Fruit fly (Drosophila melanogaster) whole organism, embryonic: ENCODE data around the gene pygo.

Experiments used
- Blimp-1 ChIP-seq: fragments of 200-800 bp; sonication (Bioruptor generic); optimal IDR thresholded peaks from 3 replicates; lab custom pipeline; 2018; ENCODE audit warnings: missing biosample characterization, missing genetic modification characterization, mild to moderate bottlenecking, moderate library complexity, missing genetic modification reagents
- CG12769 ChIP-seq: fragments of 200-800 bp; sonication (Bioruptor generic); optimal IDR thresholded peaks from 2 replicates; lab custom pipeline; 2019; ENCODE audit warnings: missing biosample characterization, mild to moderate bottlenecking, missing genetic modification characterization, moderate library complexity
- CG16863 ChIP-seq: fragments of 200-800 bp; sonication (Bioruptor generic); optimal IDR thresholded peaks from 3 replicates; lab custom pipeline; 2016; ENCODE audit warnings: missing biosample characterization, missing genetic modification characterization
- CG6654 ChIP-seq: fragments of 200-800 bp; sonication (Bioruptor generic); optimal IDR thresholded peaks from 2 replicates; lab custom pipeline; 2017; ENCODE audit warnings: missing biosample characterization, mild to moderate bottlenecking, missing genetic modification characterization
- Deaf1 ChIP-seq: fragments of 200-800 bp; optimal IDR thresholded peaks from 3 replicates; lab custom pipeline; 2019; ENCODE audit warnings: missing biosample characterization, mild to moderate bottlenecking, missing genetic modification characterization, moderate library complexity
- Eip74EF ChIP-seq, 2 experiments: fragments of 200-800 bp in 1 of 2; fragments of >200 bp in 1 of 2; sonication (Bioruptor generic) in 1 of 2; optimal IDR thresholded peaks; 2 replicates each; lab custom pipeline; 2017 to 2019; ENCODE audit warnings: missing biosample characterization in 2 of 2, missing genetic modification characterization in 2 of 2, mild to moderate bottlenecking in 1 of 2, moderate library complexity in 1 of 2
- Ravus ChIP-seq: fragments of 200-800 bp; sonication (Bioruptor generic); IDR thresholded peaks from 2 replicates; pipeline ENCODE4 v1.3.6; 2022; ENCODE audit warnings: missing biosample characterization, missing genetic modification characterization
- cad ChIP-seq: fragments of >200 bp; optimal IDR thresholded peaks from 2 replicates; lab custom pipeline; 2017; ENCODE audit warnings: missing biosample characterization, missing genetic modification characterization
- grn ChIP-seq: fragments of 200-800 bp; sonication (Bioruptor generic); optimal IDR thresholded peaks from 3 replicates; lab custom pipeline; 2017; ENCODE audit warnings: missing biosample characterization, missing genetic modification characterization
- kni ChIP-seq: fragments of 200-800 bp; sonication (Bioruptor generic); optimal IDR thresholded peaks from 3 replicates; lab custom pipeline; 2017; ENCODE audit warnings: mild to moderate bottlenecking, missing biosample characterization, missing genetic modification reagents, missing genetic modification characterization
- oc ChIP-seq: fragments of 200-800 bp; sonication (Bioruptor generic); optimal IDR thresholded peaks from 2 replicates; lab custom pipeline; 2018; ENCODE audit warnings: missing biosample characterization, mild to moderate bottlenecking, missing genetic modification characterization, moderate library complexity
- prd ChIP-seq, 3 experiments: fragments of >200 bp in 2 of 3; fragments of 200-800 bp in 1 of 3; sonication (Bioruptor generic) in 1 of 3; optimal IDR thresholded peaks in 2 of 3; IDR thresholded peaks in 1 of 3; 2 replicates in 2 of 3; 3 replicates in 1 of 3; pipeline versions ENCODE4 v1.3.6 to Lab custom; 2017 to 2022; ENCODE audit warnings: missing biosample characterization in 1 of 3, missing genetic modification characterization in 1 of 3
- zen ChIP-seq: fragments of 200-800 bp; sonication (Bioruptor generic); optimal IDR thresholded peaks from 3 replicates; lab custom pipeline; 2018; ENCODE audit warnings: missing biosample characterization, mild to moderate bottlenecking, missing genetic modification characterization, moderate library complexity

Gene pygo

DNA sequence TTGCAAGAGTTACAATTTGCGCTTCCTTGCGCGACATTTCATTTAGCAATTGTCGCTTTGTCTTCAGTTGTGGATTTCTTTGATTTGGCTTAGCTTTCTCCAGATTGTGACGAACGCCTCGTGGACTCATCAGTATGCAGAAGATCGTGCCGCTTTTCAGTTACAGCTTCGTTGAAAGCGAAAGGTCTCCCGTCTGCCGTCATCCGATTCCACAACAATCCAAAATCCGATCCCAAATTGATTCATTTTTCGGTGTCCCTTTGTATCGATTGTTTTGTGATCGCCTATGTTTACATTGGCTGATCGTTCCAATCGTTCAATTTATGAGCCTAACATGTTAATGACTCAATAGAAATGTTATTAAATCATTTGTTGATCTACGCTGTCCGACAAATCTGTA lies 38.6 kb downstream of the pygo start:
- TF ChIP-seq CG6654 (GFP tag; lab: Kevin White, UChicago): no peak
- peak; percentile 75 for TF ChIP-seq oc (tag; lab: Kevin White, UChicago)
- peak; percentile 95 for TF ChIP-seq Blimp-1

DNA sequence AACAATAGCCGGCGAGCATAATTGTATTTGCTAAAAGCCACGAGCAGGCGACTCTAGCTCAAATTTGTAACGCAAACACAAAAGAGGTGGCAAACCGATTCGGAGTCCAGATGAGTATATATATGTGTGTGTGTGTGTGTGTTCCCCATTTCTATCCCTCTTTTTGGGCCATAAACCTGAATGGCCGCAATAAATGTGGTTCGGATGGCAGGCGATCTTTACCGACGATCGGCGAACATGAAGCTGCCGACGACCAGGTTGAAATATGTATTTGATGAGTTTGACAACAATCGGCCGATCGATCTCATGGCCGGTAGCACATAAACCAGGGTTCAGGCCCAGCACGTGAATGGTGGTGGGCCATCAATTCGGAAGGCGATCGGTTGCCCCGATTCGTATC lies 52.6 kb downstream of the pygo start:
- TF ChIP-seq Ravus (GFP tag; lab: Robert Waterston, UW) (no peak), zen (peak; percentile 9), prd (optimal IDR thresholded peaks at IDR 0.05; lab: Kevin White, UChicago) (no peak), prd (GFP tag; IDR thresholded peaks at IDR 0.05; lab: Robert Waterston, UW) (no peak), Eip74EF (GFP tag; optimal IDR thresholded peaks at IDR 0.05; lab: Kevin White, UChicago) (no peak), kni (peak; percentile 22), cad (GFP tag; lab: Kevin White, UChicago) (peak; percentile 85), CG12769 (peak; percentile 34), Deaf1 (tag; lab: Kevin White, UChicago) (peak; percentile 68), grn (GFP tag; lab: Kevin White, UChicago) (peak; percentile 49), CG16863 (GFP tag; lab: Kevin White, UChicago) (no peak)
